Worm (Caenorhabditis elegans) whole organism, late embryonic: ENCODE measurements around the gene lmtr-3.

Source experiments
- F13H6.1 ChIP-seq: sonication (generic microtip); optimal IDR thresholded peaks from 2 replicates; lab custom pipeline; 2016; ENCODE audit warnings: missing genetic modification characterization, missing compliant biosample characterization
- ama-1 ChIP-seq: fragments of 150-350 bp; optimal IDR thresholded peaks from 2 replicates; lab custom pipeline; 2014
- ceh-22 ChIP-seq: sonication (generic microtip); optimal IDR thresholded peaks from 2 replicates; lab custom pipeline; 2017; ENCODE audit warnings: missing biosample characterization, missing genetic modification characterization
- ceh-48 ChIP-seq: sonication (generic microtip); optimal IDR thresholded peaks from 2 replicates; lab custom pipeline; 2016; ENCODE audit warnings: missing genetic modification characterization, inconsistent platforms, missing compliant biosample characterization
- elt-2 ChIP-seq: sonication (generic microtip); optimal IDR thresholded peaks from 2 replicates; lab custom pipeline; 2016; ENCODE audit warnings: missing genetic modification reagents, missing genetic modification characterization, missing compliant biosample characterization
- fkh-6 ChIP-seq: sonication (generic microtip); optimal IDR thresholded peaks from 2 replicates; lab custom pipeline; 2016; ENCODE audit warnings: missing genetic modification characterization, missing compliant biosample characterization
- hlh-6 ChIP-seq: sonication (generic microtip); optimal IDR thresholded peaks from 2 replicates; lab custom pipeline; 2016; ENCODE audit warnings: missing genotype, missing genetic modification characterization, missing compliant biosample characterization
- nfya-1 ChIP-seq: sonication (generic microtip); optimal IDR thresholded peaks from 2 replicates; lab custom pipeline; 2017; ENCODE audit warnings: missing genetic modification characterization, mild to moderate bottlenecking, missing compliant biosample characterization, antibody characterized with exemption, moderate library complexity
- nhr-11 ChIP-seq: fragments of 150-350 bp; optimal IDR thresholded peaks from 2 replicates; lab custom pipeline; 2014; ENCODE audit warnings: missing biosample characterization, missing genetic modification characterization
- rnt-1 ChIP-seq: sonication (generic microtip); optimal IDR thresholded peaks from 2 replicates; lab custom pipeline; 2016; ENCODE audit warnings: missing genetic modification characterization, missing compliant biosample characterization
- sdc-2 ChIP-seq: sonication (generic microtip); optimal IDR thresholded peaks from 2 replicates; lab custom pipeline; 2016; ENCODE audit warnings: missing genotype, missing genetic modification characterization, missing compliant biosample characterization
- sox-4 ChIP-seq: sonication (generic microtip); optimal IDR thresholded peaks from 2 replicates; lab custom pipeline; 2017; ENCODE audit warnings: mild to moderate bottlenecking, missing genetic modification characterization, inconsistent platforms, missing compliant biosample characterization
- tbx-2 ChIP-seq: sonication (generic microtip); optimal IDR thresholded peaks from 2 replicates; lab custom pipeline; 2016; ENCODE audit warnings: missing genetic modification characterization, missing compliant biosample characterization

DNA sequence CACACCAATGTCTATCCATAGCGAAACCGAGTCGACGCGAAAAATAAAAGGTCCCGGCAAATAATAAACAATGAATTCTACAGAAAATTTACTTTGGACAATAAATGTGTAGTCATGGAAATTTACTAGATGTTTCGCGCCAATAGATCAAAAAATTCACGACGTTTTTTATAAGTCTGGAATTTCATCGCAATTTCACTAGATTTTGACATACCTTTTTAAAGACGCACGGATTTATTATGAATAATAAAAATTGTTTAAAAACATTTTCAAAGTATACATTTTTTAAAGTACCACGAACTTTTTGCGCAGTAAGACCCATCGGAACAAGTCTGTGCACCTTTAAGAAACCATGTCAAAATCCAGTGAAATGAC, 48.0 kb upstream of the lmtr-3 start:
- TF ChIP-seq sdc-2 (tag; lab: Kevin White, UChicago) (no peak), sox-4 (tag; lab: Kevin White, UChicago) (no peak), hlh-6 (tag; lab: Kevin White, UChicago) (no peak), fkh-6 (no peak), F13H6.1 (tag; lab: Kevin White, UChicago) (no peak), rnt-1 (tag; lab: Kevin White, UChicago) (no peak), ceh-22 (tag; lab: Kevin White, UChicago) (no peak), ama-1 (lab: Kevin White, UChicago) (no peak), nhr-11 (tag; lab: Kevin White, UChicago) (no peak), ceh-48 (no peak), nfya-1 (tag; lab: Kevin White, UChicago) (no peak), tbx-2 (tag; lab: Kevin White, UChicago) (no peak), elt-2 (tag; lab: Kevin White, UChicago) (no peak)
